Worm (Caenorhabditis elegans) whole organism, L4 larva: ENCODE measurements around the gene hda-1.

Experiments
- F10B5.3 ChIP-seq: sonication (generic microtip); optimal IDR thresholded peaks from 2 replicates; lab custom pipeline; 2016; ENCODE audit warnings: mild to moderate bottlenecking, missing genetic modification characterization, missing compliant biosample characterization
- F26F4.8 ChIP-seq: fragments of 200-800 bp; sonication (Bioruptor generic); conservative IDR thresholded peaks from 2 replicates; pipeline ENCODE4 v1.3.6; 2022; ENCODE audit warnings: missing genetic modification characterization, missing compliant biosample characterization
- F37D6.2 ChIP-seq: sonication (generic microtip); optimal IDR thresholded peaks from 2 replicates; lab custom pipeline; 2016; ENCODE audit warnings: mild to moderate bottlenecking, missing genetic modification characterization, missing compliant biosample characterization
- T20F7.1 ChIP-seq: fragments of 200-800 bp; sonication (Bioruptor generic); optimal IDR thresholded peaks from 2 replicates; lab custom pipeline; 2018; ENCODE audit warnings: mild to moderate bottlenecking, missing genetic modification characterization, missing compliant biosample characterization
- ZK546.5 ChIP-seq, 2 experiments: sonication (generic microtip); optimal IDR thresholded peaks; 2 replicates each; lab custom pipeline; 2017; ENCODE audit warnings: missing biosample characterization in 2 of 2, missing genetic modification characterization in 2 of 2
- aha-1 ChIP-seq: fragments of 150-350 bp; peaks from one replicate; lab custom pipeline; 2014; ENCODE audit warnings: missing biosample characterization, missing genetic modification characterization
- arid-1 ChIP-seq: fragments of 200-800 bp; sonication (Bioruptor generic); conservative IDR thresholded peaks from 2 replicates; pipeline ENCODE4 v1.3.6; 2022; ENCODE audit warnings: missing genetic modification reagents, missing genetic modification characterization, missing compliant biosample characterization
- attf-4 ChIP-seq: sonication (generic microtip); optimal IDR thresholded peaks from 3 replicates; lab custom pipeline; 2017; ENCODE audit warnings: missing biosample characterization, missing genetic modification characterization
- cey-2 ChIP-seq: sonication (generic microtip); optimal IDR thresholded peaks from 3 replicates; lab custom pipeline; 2017; ENCODE audit warnings: missing genetic modification characterization, mild to moderate bottlenecking, missing compliant biosample characterization, antibody characterized with exemption, borderline replicate concordance; ENCODE audit not compliant: insufficient read depth
- ctbp-1 ChIP-seq: fragments of 200-800 bp; sonication (Bioruptor generic); IDR thresholded peaks from 2 replicates; pipeline ENCODE4 v1.3.6; 2022; ENCODE audit warnings: missing genetic modification reagents, missing genetic modification characterization, missing compliant biosample characterization
- daf-12 ChIP-seq: fragments of 150-350 bp; optimal IDR thresholded peaks from 2 replicates; lab custom pipeline; 2014; ENCODE audit warnings: missing biosample characterization, missing genetic modification reagents, missing genetic modification characterization
- dmd-6 ChIP-seq: fragments of 200-800 bp; sonication (Bioruptor generic); IDR thresholded peaks from 2 replicates; pipeline ENCODE4 v1.3.6; 2022; ENCODE audit warnings: missing genetic modification reagents, missing genetic modification characterization, missing compliant biosample characterization
- dpl-1 ChIP-seq: fragments of 150-350 bp; optimal IDR thresholded peaks from 2 replicates; lab custom pipeline; 2014; ENCODE audit warnings: missing biosample characterization, missing genetic modification reagents, missing genetic modification characterization
- fos-1 ChIP-seq: fragments of 150-350 bp; optimal IDR thresholded peaks from 2 replicates; lab custom pipeline; 2014; ENCODE audit warnings: missing biosample characterization, missing genetic modification characterization
- gei-8 ChIP-seq: fragments of 200-800 bp; sonication (Bioruptor generic); optimal IDR thresholded peaks from 2 replicates; lab custom pipeline; 2018; ENCODE audit warnings: mild to moderate bottlenecking, missing genetic modification characterization, missing compliant biosample characterization
- hlh-11 ChIP-seq: fragments of 200-800 bp; sonication (Bioruptor generic); optimal IDR thresholded peaks from 2 replicates; lab custom pipeline; 2018; ENCODE audit warnings: mild to moderate bottlenecking, missing genetic modification characterization, missing compliant biosample characterization
- hlh-30 ChIP-seq: sonication (generic microtip); optimal IDR thresholded peaks from 2 replicates; lab custom pipeline; 2017; ENCODE audit warnings: antibody characterized with exemption, mild to moderate bottlenecking, missing genetic modification characterization, missing compliant biosample characterization; ENCODE audit not compliant: insufficient read depth
- lim-7 ChIP-seq: fragments of 200-800 bp; sonication (Bioruptor generic); IDR thresholded peaks from 2 replicates; pipeline ENCODE4 v1.3.6; 2022; ENCODE audit warnings: missing genetic modification characterization, missing compliant biosample characterization
- lin-15B ChIP-seq: fragments of 150-350 bp; sonication (generic microtip); optimal IDR thresholded peaks from 3 replicates; lab custom pipeline; 2014; ENCODE audit warnings: missing biosample characterization, missing genetic modification characterization
- lin-29 ChIP-seq: fragments of 200-800 bp; sonication (Bioruptor generic); IDR thresholded peaks from 2 replicates; pipeline ENCODE4 v1.3.6; 2022; ENCODE audit warnings: missing genetic modification reagents, missing genetic modification characterization, missing compliant biosample characterization
- lin-38 ChIP-seq: fragments of 200-800 bp; sonication (Bioruptor generic); IDR thresholded peaks from 2 replicates; pipeline ENCODE4 v1.3.6; 2022; ENCODE audit warnings: missing genetic modification reagents, missing genetic modification characterization, missing compliant biosample characterization
- lir-3 ChIP-seq: sonication (generic microtip); optimal IDR thresholded peaks from 2 replicates; lab custom pipeline; 2016; ENCODE audit warnings: mild to moderate bottlenecking, missing genetic modification characterization, missing compliant biosample characterization
- lsy-2 ChIP-seq, 2 experiments: fragments of 150-350 bp in 1 of 2; sonication (generic microtip) in 1 of 2; optimal IDR thresholded peaks; 2 replicates each; lab custom pipeline; 2014 to 2017; ENCODE audit warnings: missing biosample characterization in 2 of 2, missing genetic modification characterization in 2 of 2
- madf-5 ChIP-seq, 2 experiments: fragments of 200-800 bp; sonication (Bioruptor generic); IDR thresholded peaks; 2 replicates each; pipeline ENCODE4 v1.3.6; 2022; ENCODE audit warnings: missing compliant biosample characterization in 2 of 2, missing genetic modification characterization in 2 of 2
- madf-9 ChIP-seq: fragments of 200-800 bp; sonication (Bioruptor generic); conservative IDR thresholded peaks from 2 replicates; pipeline ENCODE4 v1.3.6; 2022; ENCODE audit warnings: missing genetic modification reagents, missing genetic modification characterization, missing compliant biosample characterization
- mdl-1 ChIP-seq, 2 experiments: fragments of 150-350 bp in 1 of 2; sonication (generic microtip) in 1 of 2; optimal IDR thresholded peaks; 2 replicates each; lab custom pipeline; 2014 to 2017; ENCODE audit warnings: missing biosample characterization in 2 of 2, missing genetic modification characterization in 2 of 2
- mes-2 ChIP-seq: sonication (generic microtip); optimal IDR thresholded peaks from 2 replicates; lab custom pipeline; 2016; ENCODE audit warnings: missing genotype, mild to moderate bottlenecking, missing genetic modification characterization, missing compliant biosample characterization; ENCODE audit not compliant: poor library complexity, severe bottlenecking
- mxl-3 ChIP-seq: fragments of 200-800 bp; sonication (Bioruptor generic); optimal IDR thresholded peaks from 2 replicates; lab custom pipeline; 2018; ENCODE audit warnings: mild to moderate bottlenecking, missing genetic modification characterization, missing compliant biosample characterization
- nhr-10 ChIP-seq: fragments of 150-350 bp; optimal IDR thresholded peaks from 2 replicates; lab custom pipeline; 2014; ENCODE audit warnings: missing biosample characterization, missing genetic modification characterization
- nhr-102 ChIP-seq: sonication (generic microtip); optimal IDR thresholded peaks from 2 replicates; lab custom pipeline; 2016; ENCODE audit warnings: mild to moderate bottlenecking, missing genetic modification characterization, moderate library complexity, missing compliant biosample characterization
- nhr-11 ChIP-seq: fragments of 150-350 bp; optimal IDR thresholded peaks from 2 replicates; lab custom pipeline; 2014; ENCODE audit warnings: missing biosample characterization, missing genetic modification characterization
- nhr-111 ChIP-seq: fragments of 200-800 bp; sonication (Bioruptor generic); optimal IDR thresholded peaks from 2 replicates; lab custom pipeline; 2018; ENCODE audit warnings: mild to moderate bottlenecking, missing genetic modification characterization, missing compliant biosample characterization
- nhr-28 ChIP-seq: fragments of 150-350 bp; optimal IDR thresholded peaks from 2 replicates; lab custom pipeline; 2014; ENCODE audit warnings: missing biosample characterization, missing genetic modification characterization
- nhr-76 ChIP-seq: fragments of 150-350 bp; optimal IDR thresholded peaks from 2 replicates; lab custom pipeline; 2014; ENCODE audit warnings: missing biosample characterization, missing genetic modification characterization
- nhr-77 ChIP-seq: fragments of 150-350 bp; optimal IDR thresholded peaks from 2 replicates; lab custom pipeline; 2014; ENCODE audit warnings: missing biosample characterization, missing genetic modification characterization
- pha-4 ChIP-seq, 2 experiments: fragments of 150-350 bp in 1 of 2; fragments of 200-800 bp in 1 of 2; sonication (Bioruptor generic) in 1 of 2; IDR thresholded peaks in 1 of 2; optimal IDR thresholded peaks in 1 of 2; 2 replicates each; pipeline versions ENCODE4 v1.3.6 to Lab custom; 2014 to 2022; ENCODE audit warnings: missing genetic modification characterization in 2 of 2, missing genetic modification reagents in 2 of 2, missing biosample characterization in 1 of 2, missing compliant biosample characterization in 1 of 2
- pqm-1 ChIP-seq: sonication (generic microtip); optimal IDR thresholded peaks from 2 replicates; lab custom pipeline; 2017; ENCODE audit warnings: missing biosample characterization, missing genetic modification characterization
- sdz-12 ChIP-seq: fragments of 200-800 bp; sonication (Bioruptor generic); optimal IDR thresholded peaks from 2 replicates; lab custom pipeline; 2018; ENCODE audit warnings: mild to moderate bottlenecking, missing genetic modification characterization, missing compliant biosample characterization
- skn-1 ChIP-seq: fragments of 150-350 bp; optimal IDR thresholded peaks from 2 replicates; lab custom pipeline; 2014; ENCODE audit warnings: missing biosample characterization, missing genetic modification characterization
- snpc-1.2 ChIP-seq: fragments of 200-800 bp; sonication (Bioruptor generic); IDR thresholded peaks from 2 replicates; pipeline ENCODE4 v1.3.6; 2022; ENCODE audit warnings: missing genetic modification reagents, missing genetic modification characterization, missing compliant biosample characterization
- snpc-4 ChIP-seq: fragments of 150-350 bp; optimal IDR thresholded peaks from 2 replicates; lab custom pipeline; 2014; ENCODE audit warnings: missing biosample characterization, missing genetic modification characterization
- spr-3 ChIP-seq: fragments of 200-800 bp; sonication (Bioruptor generic); optimal IDR thresholded peaks from 2 replicates; lab custom pipeline; 2018; ENCODE audit warnings: mild to moderate bottlenecking, missing genetic modification characterization, missing compliant biosample characterization
- tra-1 ChIP-seq: fragments of 200-800 bp; sonication (Bioruptor generic); IDR thresholded peaks from 2 replicates; pipeline ENCODE4 v1.3.6; 2022; ENCODE audit warnings: missing genetic modification reagents, missing genetic modification characterization, missing compliant biosample characterization
- unc-130 ChIP-seq: sonication (generic microtip); optimal IDR thresholded peaks from 2 replicates; lab custom pipeline; 2016; ENCODE audit warnings: missing genetic modification reagents, missing genetic modification characterization, missing compliant biosample characterization
- unc-39 ChIP-seq: sonication (generic microtip); optimal IDR thresholded peaks from 2 replicates; lab custom pipeline; 2017; ENCODE audit warnings: missing biosample characterization, missing genetic modification characterization
- vab-7 ChIP-seq: fragments of 200-800 bp; sonication (Bioruptor generic); IDR thresholded peaks from 2 replicates; pipeline ENCODE4 v1.3.6; 2022; ENCODE audit warnings: missing genetic modification reagents, missing genetic modification characterization, missing compliant biosample characterization
- ztf-11 ChIP-seq: fragments of 150-350 bp; optimal IDR thresholded peaks from 2 replicates; lab custom pipeline; 2014; ENCODE audit warnings: missing biosample characterization, missing genetic modification characterization

Gene hda-1

DNA sequence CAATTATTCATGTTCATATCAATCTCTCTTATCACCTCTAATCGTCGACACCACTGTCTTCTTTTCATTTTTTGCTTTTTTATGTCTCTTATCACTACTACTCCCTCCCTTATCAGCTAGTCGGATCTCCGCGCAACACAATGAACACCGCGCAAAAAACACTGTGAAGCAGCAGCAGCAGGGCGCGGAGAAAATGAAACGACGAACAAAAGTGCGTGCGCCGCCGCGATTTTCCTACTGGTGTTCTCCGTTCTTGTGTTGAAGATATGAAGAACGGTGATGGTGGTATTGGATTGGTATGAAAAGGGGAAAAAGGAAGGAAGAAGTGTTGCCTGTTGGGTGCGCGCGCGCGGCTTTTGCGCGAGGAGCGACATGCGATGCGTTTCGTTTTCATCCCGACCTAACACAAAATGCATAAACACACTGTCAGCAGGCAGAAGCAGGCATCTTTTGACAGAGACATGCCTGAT lies 19.4 kb upstream of the hda-1 start (continued):
- TF ChIP-seq vab-7 (GFP tag; lab: Robert Waterston, UW) = no peak
- TF ChIP-seq ctbp-1 (GFP tag; lab: Robert Waterston, UW) = no peak
- peak; percentile 76 for TF ChIP-seq hlh-30 (tag; lab: Kevin White, UChicago)
- TF ChIP-seq F37D6.2 (tag; lab: Kevin White, UChicago) = no peak
- no peak for TF ChIP-seq lin-38 (GFP tag; lab: Robert Waterston, UW)
- no peak for TF ChIP-seq ZK546.5 (tag; optimal IDR thresholded peaks at IDR 0.05; lab: Kevin White, UChicago)
- TF ChIP-seq cey-2 (tag; lab: Kevin White, UChicago) = peak; percentile 62
- TF ChIP-seq nhr-28 (tag; lab: Kevin White, UChicago) = peak; percentile 84
- peak; percentile 92 for TF ChIP-seq mxl-3 (GFP tag; lab: Kevin White, UChicago)
- no peak for TF ChIP-seq unc-130
- TF ChIP-seq T20F7.1 (GFP tag; lab: Kevin White, UChicago) = no peak
- TF ChIP-seq lir-3 = no peak
- TF ChIP-seq sdz-12 (GFP tag; lab: Kevin White, UChicago) = no peak
- TF ChIP-seq madf-5 (GFP tag; IDR thresholded peaks at IDR 0.05; lab: Robert Waterston, UW) = no peak
- no peak for TF ChIP-seq nhr-77
- no peak for TF ChIP-seq nhr-11 (tag; lab: Kevin White, UChicago)
- TF ChIP-seq madf-9 (GFP tag; lab: Robert Waterston, UW) = no peak
- TF ChIP-seq fos-1 (tag; lab: Kevin White, UChicago) = no peak
- no peak for TF ChIP-seq nhr-76 (tag; lab: Kevin White, UChicago)
- TF ChIP-seq pha-4 (GFP tag; IDR thresholded peaks at IDR 0.05; lab: Robert Waterston, UW) = no peak
- no peak for TF ChIP-seq pha-4 (tag; optimal IDR thresholded peaks at IDR 0.05; lab: Kevin White, UChicago)
- TF ChIP-seq hlh-11 = peak; percentile 86
- TF ChIP-seq aha-1 (tag; lab: Kevin White, UChicago) = peak; percentile 81
- no peak for TF ChIP-seq lsy-2 (tag; optimal IDR thresholded peaks at IDR 0.05; lab: Kevin White, UChicago)
- TF ChIP-seq ztf-11 (tag; lab: Kevin White, UChicago) = no peak
- no peak for TF ChIP-seq gei-8 (GFP tag; lab: Kevin White, UChicago)
- peak; percentile 34 for TF ChIP-seq mes-2 (tag; lab: Kevin White, UChicago)
- peak; percentile 72; the same call in 1 of the 2 replicates for TF ChIP-seq tra-1 (GFP tag; lab: Robert Waterston, UW)
- no peak for TF ChIP-seq lin-15B (tag; lab: Kevin White, UChicago)
- no peak for TF ChIP-seq lim-7
- no peak for TF ChIP-seq nhr-10
- no peak for TF ChIP-seq F26F4.8 (GFP tag; lab: Robert Waterston, UW)
- TF ChIP-seq spr-3 = no peak
- TF ChIP-seq mdl-1 (tag; optimal IDR thresholded peaks at IDR 0.05; lab: Kevin White, UChicago) = peak; percentile 52 to 56
- TF ChIP-seq lin-29 (GFP tag; lab: Robert Waterston, UW) = no peak
- TF ChIP-seq skn-1 (tag; lab: Kevin White, UChicago) = no peak
- peak; percentile 77 for TF ChIP-seq pqm-1
- peak; percentile 75 for TF ChIP-seq dmd-6 (GFP tag; lab: Robert Waterston, UW)
- TF ChIP-seq dpl-1 (GFP tag; lab: Kevin White, UChicago) = no peak
- TF ChIP-seq unc-39 = no peak
- no peak for TF ChIP-seq snpc-4 (tag; lab: Kevin White, UChicago)
- TF ChIP-seq snpc-1.2 (GFP tag; lab: Robert Waterston, UW) = no peak
- no peak for TF ChIP-seq nhr-111 (GFP tag; lab: Kevin White, UChicago)
- no peak for TF ChIP-seq F10B5.3 (tag; lab: Kevin White, UChicago)
- TF ChIP-seq nhr-102 (tag; lab: Kevin White, UChicago) = peak; percentile 17
- no peak for TF ChIP-seq arid-1 (GFP tag; lab: Robert Waterston, UW)
- no peak for TF ChIP-seq daf-12 (tag; lab: Kevin White, UChicago)
- TF ChIP-seq attf-4 (tag; lab: Kevin White, UChicago) = no peak
- TF ChIP-seq, all 104 proteins: peak for 22
